Worm (Caenorhabditis elegans) whole organism, midembryonic: ENCODE data around the gene F08B12.4.

Source experiments
- T22C8.4 ChIP-seq: fragments of 200-800 bp; sonication (Bioruptor generic); IDR thresholded peaks from 2 replicates; pipeline ENCODE4 v1.3.6; 2022; ENCODE audit warnings: missing genetic modification characterization, missing compliant biosample characterization
- cog-1 ChIP-seq: sonication (generic microtip); optimal IDR thresholded peaks from 2 replicates; lab custom pipeline; 2016; ENCODE audit warnings: missing genetic modification characterization, missing compliant biosample characterization
- flt-1 ChIP-seq: fragments of 200-800 bp; sonication (Bioruptor generic); IDR thresholded peaks from 2 replicates; pipeline ENCODE4 v1.3.6; 2022; ENCODE audit warnings: missing genetic modification characterization, missing compliant biosample characterization
- klf-2 ChIP-seq: fragments of 200-800 bp; sonication (Bioruptor generic); conservative IDR thresholded peaks from 2 replicates; pipeline ENCODE4 v1.3.6; 2022; ENCODE audit warnings: missing genetic modification reagents, missing genetic modification characterization, missing compliant biosample characterization
- med-1 ChIP-seq: sonication (generic microtip); optimal IDR thresholded peaks from 2 replicates; lab custom pipeline; 2017; ENCODE audit warnings: missing genetic modification characterization, mild to moderate bottlenecking, missing compliant biosample characterization, antibody characterized with exemption, missing genetic modification reagents; ENCODE audit not compliant: insufficient read depth
- ref-1 ChIP-seq: fragments of 200-800 bp; sonication (Bioruptor generic); conservative IDR thresholded peaks from 2 replicates; pipeline ENCODE4 v1.3.6; 2022; ENCODE audit warnings: missing genetic modification reagents, missing genetic modification characterization, missing compliant biosample characterization
- tab-1 ChIP-seq: fragments of 200-800 bp; sonication (Bioruptor generic); IDR thresholded peaks from 2 replicates; pipeline ENCODE4 v1.3.6; 2022; ENCODE audit warnings: missing genetic modification characterization, missing compliant biosample characterization
- ztf-23 ChIP-seq: fragments of 200-800 bp; sonication (Bioruptor generic); IDR thresholded peaks from 2 replicates; pipeline ENCODE4 v1.3.6; 2022; ENCODE audit warnings: missing genetic modification reagents, missing genetic modification characterization, missing compliant biosample characterization
- ztf-29 ChIP-seq: fragments of 200-800 bp; sonication (Bioruptor generic); IDR thresholded peaks from 2 replicates; pipeline ENCODE4 v1.3.6; 2022; ENCODE audit warnings: missing genetic modification reagents, missing genetic modification characterization, missing compliant biosample characterization

Gene F08B12.4

DNA sequence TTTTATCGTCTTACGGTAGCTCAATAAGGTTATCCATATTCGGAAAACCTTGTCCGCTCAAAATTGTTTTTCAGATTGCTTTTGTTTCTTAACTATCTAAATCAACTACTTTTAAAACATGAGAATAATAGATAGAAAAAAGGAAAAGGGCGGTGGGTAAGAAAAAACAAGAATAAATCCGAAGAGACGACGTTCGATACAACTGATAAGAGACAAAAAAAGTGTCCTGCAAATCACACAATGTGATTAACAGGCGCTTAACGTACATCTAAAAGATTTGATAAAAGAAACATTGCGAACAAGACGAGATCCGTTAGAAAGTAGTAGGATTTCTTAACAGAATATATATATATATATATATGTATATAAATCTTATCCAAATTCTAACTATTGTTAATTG is 26.0 kb upstream of the F08B12.4 start, which contains the start of gene hum-4:
Gene hum-4, minus strand, starts transcription at position 101 of the 400 bp plus-strand sequence.
- no peak for TF ChIP-seq ztf-29 (GFP tag; lab: Robert Waterston, UW)
- TF ChIP-seq med-1: no peak
- no peak for TF ChIP-seq klf-2
- no peak for TF ChIP-seq ztf-23 (GFP tag; lab: Robert Waterston, UW)
- no peak for TF ChIP-seq T22C8.4
- no peak for TF ChIP-seq flt-1
- no peak for TF ChIP-seq tab-1 (GFP tag; lab: Robert Waterston, UW)
- no peak for TF ChIP-seq cog-1
- no peak for TF ChIP-seq ref-1 (GFP tag; lab: Robert Waterston, UW)

DNA sequence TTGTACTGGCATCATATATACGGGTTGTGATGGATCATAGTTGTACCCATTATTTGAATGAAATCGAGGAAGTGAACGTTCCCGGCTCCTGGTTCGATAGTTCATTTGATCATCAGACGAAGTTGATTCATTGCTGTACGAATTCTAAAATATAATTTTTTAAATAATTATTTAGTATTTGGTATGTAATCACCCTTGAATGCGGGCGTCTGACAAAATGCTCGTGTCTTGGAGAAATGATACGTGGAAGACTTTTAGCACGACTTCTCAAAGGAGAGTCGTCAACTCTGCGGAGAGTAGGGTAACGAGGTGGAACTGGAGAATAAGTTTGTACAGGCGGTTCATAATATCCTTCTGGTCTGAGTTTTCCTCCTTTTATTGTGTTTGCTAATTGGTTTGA is 20.0 kb upstream of the F08B12.4 start:
- TF ChIP-seq klf-2 (no peak), med-1 (no peak), ztf-23 (GFP tag; lab: Robert Waterston, UW) (no peak), ztf-29 (GFP tag; lab: Robert Waterston, UW) (no peak)

DNA sequence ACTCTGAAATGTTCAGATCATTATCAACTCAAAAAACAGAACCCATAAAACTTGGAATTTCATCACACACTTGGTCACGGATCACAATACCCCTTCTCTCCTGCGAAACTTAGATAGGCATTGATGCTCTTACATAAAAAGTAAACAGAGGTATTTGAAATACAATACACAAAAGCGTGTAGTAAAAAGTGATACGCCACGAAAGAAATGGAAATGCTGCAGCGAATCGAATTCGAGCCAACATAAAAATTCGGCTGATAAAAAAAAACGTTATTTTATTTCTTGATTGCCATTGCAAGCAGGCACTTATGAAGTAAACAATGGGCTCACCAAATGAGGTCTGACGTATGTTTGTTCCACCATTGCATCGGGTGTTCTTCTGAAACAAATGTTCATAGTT is 19.1 kb upstream of the F08B12.4 start:
- no peak for TF ChIP-seq tab-1 (GFP tag; lab: Robert Waterston, UW)
- no peak for TF ChIP-seq ztf-29 (GFP tag; lab: Robert Waterston, UW)
- no peak for TF ChIP-seq cog-1
- TF ChIP-seq T22C8.4: no peak
- no peak for TF ChIP-seq ztf-23 (GFP tag; lab: Robert Waterston, UW)
- no peak for TF ChIP-seq klf-2
- TF ChIP-seq flt-1: no peak
- no peak for TF ChIP-seq ref-1 (GFP tag; lab: Robert Waterston, UW)

DNA sequence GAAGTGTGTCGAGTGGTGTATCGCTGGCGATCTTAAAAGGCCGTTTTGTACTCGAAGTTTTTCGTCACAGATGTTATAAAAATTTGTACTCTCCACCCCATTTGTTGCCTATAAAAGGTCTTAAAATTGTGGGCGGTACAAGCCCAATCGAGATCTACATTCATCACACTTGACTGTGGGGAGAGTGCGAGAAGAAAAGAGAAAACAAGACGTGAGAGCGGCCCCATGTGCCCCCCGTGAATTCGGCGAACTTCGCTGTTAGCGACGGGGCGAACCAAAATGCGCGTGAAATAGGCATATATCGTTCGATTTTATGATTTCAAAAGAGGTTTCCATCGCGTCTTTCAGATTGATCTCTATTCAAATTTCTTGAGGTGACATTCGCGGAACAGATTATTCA is 12.5 kb upstream of the F08B12.4 start, which contains the start of gene F46C3.6:
Gene F46C3.6, minus strand, starts transcription at position 87 of the 400 bp plus-strand sequence.
- TF ChIP-seq ztf-29 (GFP tag; lab: Robert Waterston, UW) (no peak), ref-1 (GFP tag; lab: Robert Waterston, UW) (no peak), ztf-23 (GFP tag; lab: Robert Waterston, UW) (no peak), med-1 (no peak), klf-2 (no peak), tab-1 (GFP tag; lab: Robert Waterston, UW) (no peak), flt-1 (no peak), T22C8.4 (no peak), cog-1 (no peak)

DNA sequence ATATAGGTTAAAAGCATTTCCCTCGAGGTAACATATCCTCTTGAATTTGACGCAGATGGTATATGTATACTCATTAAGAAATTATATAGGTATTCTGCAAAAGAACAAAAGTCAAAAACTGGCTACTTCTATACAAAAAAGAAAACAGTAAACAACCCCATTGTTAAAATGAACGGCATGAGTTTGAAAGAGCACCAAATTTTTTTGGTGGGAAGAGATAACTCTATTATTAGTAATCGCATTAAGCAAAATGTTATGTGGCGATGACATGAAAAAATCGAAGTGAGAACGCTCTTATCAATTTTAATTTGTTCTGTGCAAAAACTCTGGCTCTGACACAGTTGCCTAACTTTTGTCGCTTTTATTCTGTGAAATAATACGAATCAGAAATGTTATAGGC is 11.1 kb upstream of the F08B12.4 start, which contains the start of gene F46C3.2:
Gene F46C3.2, minus strand, starts transcription at position 101 of the 400 bp plus-strand sequence.
- TF ChIP-seq ztf-29 (GFP tag; lab: Robert Waterston, UW): no peak
- no peak for TF ChIP-seq ref-1 (GFP tag; lab: Robert Waterston, UW)
- TF ChIP-seq flt-1: no peak
- no peak for TF ChIP-seq ztf-23 (GFP tag; lab: Robert Waterston, UW)
- no peak for TF ChIP-seq med-1
- no peak for TF ChIP-seq T22C8.4
- no peak for TF ChIP-seq cog-1

DNA sequence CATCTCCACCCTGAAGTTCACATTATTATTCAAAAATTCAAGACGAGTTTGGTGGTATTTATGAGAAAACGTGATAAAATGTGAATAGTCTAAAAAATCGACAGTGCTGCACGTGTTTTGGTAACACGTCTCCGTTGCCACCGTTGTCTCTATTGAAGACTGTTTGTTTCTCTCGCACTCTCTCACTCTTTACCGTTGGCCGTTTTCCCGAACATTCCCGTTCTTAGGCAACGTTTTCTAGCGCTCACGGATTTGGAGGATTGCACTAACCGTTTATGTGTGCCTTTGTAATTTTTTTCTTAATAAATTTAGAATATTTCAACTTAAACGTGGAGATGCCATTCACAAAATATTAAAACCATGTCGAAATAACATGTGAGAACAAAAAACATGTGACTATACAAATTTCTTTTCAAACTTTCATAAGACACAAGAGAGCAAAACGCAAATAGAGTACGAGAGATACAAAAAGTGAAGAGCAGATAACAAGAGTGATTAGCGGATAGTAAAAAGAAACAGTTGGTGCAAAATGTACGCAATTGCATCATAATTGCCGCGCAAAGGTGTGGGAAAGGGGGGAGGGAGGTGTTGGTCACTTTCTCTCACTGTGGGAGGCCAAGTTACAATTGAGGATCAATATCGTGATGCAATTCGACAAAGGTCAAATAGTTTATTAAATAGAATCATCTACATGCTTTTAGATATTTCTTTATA is 7.5 kb upstream of the F08B12.4 start, which contains the start of gene pek-1:
Gene pek-1, minus strand, starts transcription at position 51 of the 714 bp plus-strand sequence.
- TF ChIP-seq tab-1 (GFP tag; lab: Robert Waterston, UW) (no peak), ref-1 (GFP tag; lab: Robert Waterston, UW) (no peak), cog-1 (peak; percentile 5)

DNA sequence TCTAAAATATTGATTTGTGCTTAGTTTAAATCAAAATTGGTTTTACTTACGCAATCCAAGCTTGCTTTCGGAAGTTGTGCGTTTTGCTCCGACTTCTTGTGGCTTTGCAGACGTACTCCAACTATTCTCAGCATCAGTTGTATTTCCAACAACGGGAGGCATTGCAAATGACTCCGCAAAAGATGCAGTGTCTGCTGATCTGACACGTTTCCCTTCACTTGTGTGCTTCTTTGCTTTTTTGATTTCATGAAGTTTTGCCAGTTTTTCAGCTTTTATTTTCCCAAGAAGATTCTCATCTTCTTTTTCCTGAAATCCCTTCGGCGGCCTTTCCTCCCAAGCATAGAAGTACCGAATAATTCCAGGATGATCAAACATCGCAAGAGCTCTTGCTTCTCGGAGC is 4.1 kb upstream of the F08B12.4 start:
- TF ChIP-seq cog-1 (no peak), ztf-29 (GFP tag; lab: Robert Waterston, UW) (no peak), klf-2 (no peak), ref-1 (GFP tag; lab: Robert Waterston, UW) (no peak), flt-1 (no peak), tab-1 (GFP tag; lab: Robert Waterston, UW) (no peak)

DNA sequence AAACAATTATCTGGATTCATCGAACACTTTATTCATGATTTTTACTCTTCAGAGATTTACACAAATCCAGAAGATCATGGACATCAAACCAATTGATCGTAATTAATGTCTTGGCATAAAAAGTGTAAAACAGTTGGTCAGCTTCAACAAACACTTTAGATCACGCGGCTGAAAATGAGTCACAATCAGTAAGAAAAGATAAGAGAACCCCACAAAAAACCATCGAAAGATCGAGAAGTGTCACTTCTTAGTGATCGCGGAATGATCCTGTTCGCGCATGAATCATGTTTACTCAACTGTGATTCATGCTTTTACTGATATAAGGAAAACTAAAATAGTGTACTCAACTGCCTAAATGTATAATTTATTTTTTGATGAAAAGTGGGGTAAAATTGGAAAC is 1.9 kb upstream of the F08B12.4 start:
- TF ChIP-seq ztf-23 (GFP tag; lab: Robert Waterston, UW): no peak
- no peak for TF ChIP-seq tab-1 (GFP tag; lab: Robert Waterston, UW)
- TF ChIP-seq ref-1 (GFP tag; lab: Robert Waterston, UW): no peak
- no peak for TF ChIP-seq flt-1
- no peak for TF ChIP-seq klf-2
- no peak for TF ChIP-seq med-1
- no peak for TF ChIP-seq cog-1
- TF ChIP-seq T22C8.4: no peak
- no peak for TF ChIP-seq ztf-29 (GFP tag; lab: Robert Waterston, UW)

DNA sequence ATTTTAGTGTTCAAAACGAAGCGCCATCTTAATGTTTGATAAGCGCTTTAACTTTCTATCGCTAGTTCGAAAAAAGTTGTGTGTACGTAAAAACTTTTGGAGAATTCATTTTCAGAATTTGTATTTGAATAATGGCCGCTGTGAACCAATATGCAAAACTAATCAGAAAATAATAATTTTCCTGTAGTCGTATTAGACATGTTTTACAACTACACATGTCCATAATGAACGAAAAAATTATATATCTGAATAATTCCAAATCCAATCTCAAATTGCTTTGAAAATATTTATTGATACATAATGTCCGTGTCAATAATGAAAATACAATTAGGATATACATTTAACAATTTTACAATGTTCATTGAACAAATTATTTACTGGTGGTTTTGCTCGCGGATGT is 748 bp downstream of the F08B12.4 start:
- TF ChIP-seq klf-2: no peak
- TF ChIP-seq flt-1: no peak
- TF ChIP-seq ztf-23 (GFP tag; lab: Robert Waterston, UW): no peak
- no peak for TF ChIP-seq tab-1 (GFP tag; lab: Robert Waterston, UW)
- no peak for TF ChIP-seq ztf-29 (GFP tag; lab: Robert Waterston, UW)
- no peak for TF ChIP-seq med-1
- no peak for TF ChIP-seq T22C8.4
- TF ChIP-seq cog-1: no peak
- TF ChIP-seq ref-1 (GFP tag; lab: Robert Waterston, UW): no peak

DNA sequence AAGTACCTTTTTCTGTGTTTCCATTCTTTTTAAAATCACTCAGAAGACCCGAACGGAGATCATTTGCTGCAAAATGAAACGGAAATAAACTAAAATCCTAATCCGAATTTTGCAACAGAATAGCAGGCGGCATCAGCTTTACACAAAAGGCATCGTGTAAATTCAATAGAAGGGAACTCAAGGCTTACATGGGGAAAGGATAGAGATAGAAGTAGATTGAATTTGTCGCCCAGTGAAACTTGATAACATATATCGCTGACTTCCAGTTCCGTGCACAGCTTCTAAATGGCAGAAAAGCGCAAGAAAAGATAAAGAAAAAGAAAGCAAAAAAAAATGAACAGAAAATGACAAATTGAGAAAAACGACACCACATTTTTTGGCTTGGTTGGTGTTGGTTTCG is 1.6 kb downstream of the F08B12.4 start, which contains the start of gene slo-2:
Gene slo-2, minus strand, starts transcription at position 24 of the 400 bp plus-strand sequence.
- TF ChIP-seq ref-1 (GFP tag; lab: Robert Waterston, UW) (no peak), T22C8.4 (no peak), flt-1 (no peak), med-1 (no peak), ztf-23 (GFP tag; lab: Robert Waterston, UW) (no peak), ztf-29 (GFP tag; lab: Robert Waterston, UW) (no peak), klf-2 (no peak), tab-1 (GFP tag; lab: Robert Waterston, UW) (no peak), cog-1 (no peak)
